Worm (Caenorhabditis elegans) whole organism, L3 larva: ENCODE data around the gene C14A11.6.
A peak's percentile ranks its signal among the peaks of the same experiment; 100 is the strongest.

Experiments used
- R02D3.7 ChIP-seq: fragments of 150-350 bp; optimal IDR thresholded peaks from 2 replicates; lab custom pipeline; 2014; ENCODE audit warnings: missing biosample characterization, missing genetic modification characterization
- ZK546.5 ChIP-seq: sonication (generic microtip); optimal IDR thresholded peaks from 2 replicates; lab custom pipeline; 2017; ENCODE audit warnings: missing biosample characterization, missing genetic modification characterization
- aly-2 ChIP-seq: fragments of 150-350 bp; optimal IDR thresholded peaks from 2 replicates; lab custom pipeline; 2014; ENCODE audit warnings: missing biosample characterization, missing genetic modification characterization
- ama-1 ChIP-seq: fragments of 150-350 bp; optimal IDR thresholded peaks from 2 replicates; lab custom pipeline; 2018
- ceh-16 ChIP-seq: sonication (generic microtip); optimal IDR thresholded peaks from 2 replicates; lab custom pipeline; 2017; ENCODE audit warnings: missing biosample characterization, missing genetic modification characterization
- ceh-28 ChIP-seq: fragments of 150-350 bp; optimal IDR thresholded peaks from 2 replicates; lab custom pipeline; 2014; ENCODE audit warnings: missing biosample characterization, missing genetic modification reagents, missing genetic modification characterization
- ceh-82 ChIP-seq: fragments of 150-350 bp; optimal IDR thresholded peaks from 2 replicates; lab custom pipeline; 2014; ENCODE audit warnings: missing biosample characterization, missing genetic modification characterization
- ceh-9 ChIP-seq: sonication (generic microtip); optimal IDR thresholded peaks from 2 replicates; lab custom pipeline; 2018; ENCODE audit warnings: missing biosample characterization, missing genetic modification characterization
- daf-12 ChIP-seq: fragments of 150-350 bp; optimal IDR thresholded peaks from 2 replicates; lab custom pipeline; 2014; ENCODE audit warnings: missing biosample characterization, missing genetic modification reagents, missing genetic modification characterization
- egl-27 ChIP-seq: sonication (generic microtip); optimal IDR thresholded peaks from 4 replicates; lab custom pipeline; 2017; ENCODE audit warnings: missing biosample characterization, missing genetic modification reagents, missing genetic modification characterization
- egl-5 ChIP-seq: fragments of 150-350 bp; optimal IDR thresholded peaks from 2 replicates; lab custom pipeline; 2017; ENCODE audit warnings: missing biosample characterization, missing genetic modification reagents, missing genetic modification characterization, inconsistent platforms
- elt-1 ChIP-seq: fragments of 150-350 bp; optimal IDR thresholded peaks from 2 replicates; lab custom pipeline; 2014; ENCODE audit warnings: missing biosample characterization, missing genetic modification characterization
- elt-2 ChIP-seq: sonication (generic microtip); optimal IDR thresholded peaks from 2 replicates; lab custom pipeline; 2016; ENCODE audit warnings: missing genetic modification reagents, mild to moderate bottlenecking, missing genetic modification characterization, missing compliant biosample characterization
- elt-3 ChIP-seq, 3 experiments: fragments of 150-350 bp in 1 of 3; sonication (generic microtip) in 2 of 3; optimal IDR thresholded peaks; 2 replicates in 2 of 3; 4 replicates in 1 of 3; lab custom pipeline; 2014 to 2017; ENCODE audit warnings: missing biosample characterization in 3 of 3, missing genetic modification characterization in 3 of 3
- eor-1 ChIP-seq, 2 experiments: fragments of 150-350 bp; optimal IDR thresholded peaks; 2 replicates each; lab custom pipeline; 2014 to 2018; ENCODE audit warnings: missing biosample characterization in 2 of 2, missing genetic modification characterization in 2 of 2
- fkh-10 ChIP-seq: sonication (generic microtip); optimal IDR thresholded peaks from 2 replicates; lab custom pipeline; 2017; ENCODE audit warnings: missing biosample characterization, missing genetic modification reagents, missing genetic modification characterization
- fkh-2 ChIP-seq: fragments of 150-350 bp; optimal IDR thresholded peaks from 2 replicates; lab custom pipeline; 2014; ENCODE audit warnings: missing biosample characterization, missing genetic modification reagents, missing genetic modification characterization
- fos-1 ChIP-seq: fragments of 150-350 bp; optimal IDR thresholded peaks from 2 replicates; lab custom pipeline; 2014; ENCODE audit warnings: missing biosample characterization, missing genetic modification characterization
- hmg-11 ChIP-seq: sonication (generic microtip); optimal IDR thresholded peaks from 2 replicates; lab custom pipeline; 2016; ENCODE audit warnings: missing genetic modification characterization, missing compliant biosample characterization
- jun-1 ChIP-seq: fragments of 150-350 bp; optimal IDR thresholded peaks from 2 replicates; lab custom pipeline; 2014; ENCODE audit warnings: missing biosample characterization, missing genetic modification reagents, missing genetic modification characterization
- lin-15B ChIP-seq: fragments of 150-350 bp; optimal IDR thresholded peaks from 2 replicates; lab custom pipeline; 2014; ENCODE audit warnings: missing biosample characterization, missing genetic modification characterization
- lin-39 ChIP-seq: fragments of 150-350 bp; optimal IDR thresholded peaks from 2 replicates; lab custom pipeline; 2018; ENCODE audit warnings: missing biosample characterization, missing genetic modification reagents, missing genetic modification characterization
- lsy-12 ChIP-seq: sonication (generic microtip); optimal IDR thresholded peaks from 2 replicates; lab custom pipeline; 2016; ENCODE audit warnings: mild to moderate bottlenecking, missing genetic modification characterization, missing compliant biosample characterization
- mdl-1 ChIP-seq: fragments of 150-350 bp; optimal IDR thresholded peaks from 2 replicates; lab custom pipeline; 2014; ENCODE audit warnings: missing biosample characterization, missing genetic modification characterization
- mml-1 ChIP-seq: fragments of 150-350 bp; sonication (generic microtip); optimal IDR thresholded peaks from 3 replicates; lab custom pipeline; 2014; ENCODE audit warnings: missing biosample characterization, missing genetic modification characterization
- nfya-1 ChIP-seq: sonication (generic microtip); optimal IDR thresholded peaks from 2 replicates; lab custom pipeline; 2017; ENCODE audit warnings: missing genetic modification characterization, mild to moderate bottlenecking, missing compliant biosample characterization, antibody characterized with exemption, moderate library complexity; ENCODE audit not compliant: insufficient read depth
- nhr-11 ChIP-seq: fragments of 150-350 bp; optimal IDR thresholded peaks from 2 replicates; lab custom pipeline; 2014; ENCODE audit warnings: missing biosample characterization, missing genetic modification characterization
- nhr-12 ChIP-seq: fragments of 150-350 bp; optimal IDR thresholded peaks from 2 replicates; lab custom pipeline; 2014; ENCODE audit warnings: missing biosample characterization, missing genetic modification characterization
- nhr-23 ChIP-seq: fragments of 150-350 bp; optimal IDR thresholded peaks from 2 replicates; lab custom pipeline; 2014; ENCODE audit warnings: missing biosample characterization, missing genetic modification reagents, missing genetic modification characterization
- nhr-237 ChIP-seq: fragments of 150-350 bp; optimal IDR thresholded peaks from 2 replicates; lab custom pipeline; 2014; ENCODE audit warnings: missing biosample characterization, missing genetic modification characterization
- nhr-25 ChIP-seq: sonication (generic microtip); optimal IDR thresholded peaks from 2 replicates; lab custom pipeline; 2017; ENCODE audit warnings: missing biosample characterization, missing genetic modification characterization
- nhr-28 ChIP-seq: fragments of 150-350 bp; optimal IDR thresholded peaks from 2 replicates; lab custom pipeline; 2014; ENCODE audit warnings: missing biosample characterization, missing genetic modification characterization
- nhr-43 ChIP-seq: sonication (generic microtip); optimal IDR thresholded peaks from 2 replicates; lab custom pipeline; 2016; ENCODE audit warnings: mild to moderate bottlenecking, missing genetic modification characterization, missing compliant biosample characterization; ENCODE audit not compliant: poor library complexity, severe bottlenecking
- nhr-67 ChIP-seq: fragments of 150-350 bp; optimal IDR thresholded peaks from 2 replicates; lab custom pipeline; 2014; ENCODE audit warnings: missing biosample characterization, missing genetic modification characterization
- nhr-76 ChIP-seq: fragments of 150-350 bp; sonication (generic microtip); optimal IDR thresholded peaks from 5 replicates; lab custom pipeline; 2014; ENCODE audit warnings: missing biosample characterization, missing genetic modification characterization
- nhr-77 ChIP-seq: fragments of 150-350 bp; optimal IDR thresholded peaks from 2 replicates; lab custom pipeline; 2014; ENCODE audit warnings: missing biosample characterization, missing genetic modification characterization
- pha-4 ChIP-seq: fragments of 150-350 bp; optimal IDR thresholded peaks from 2 replicates; lab custom pipeline; 2014; ENCODE audit warnings: missing biosample characterization, missing genetic modification reagents, missing genetic modification characterization
- pqm-1 ChIP-seq: fragments of 150-350 bp; optimal IDR thresholded peaks from 2 replicates; lab custom pipeline; 2017; ENCODE audit warnings: missing biosample characterization, missing genetic modification characterization, inconsistent platforms
- sea-2 ChIP-seq: fragments of 150-350 bp; sonication (generic microtip); optimal IDR thresholded peaks from 4 replicates; lab custom pipeline; 2014; ENCODE audit warnings: missing biosample characterization, missing genetic modification reagents, missing genetic modification characterization
- skn-1 ChIP-seq: fragments of 150-350 bp; optimal IDR thresholded peaks from 2 replicates; lab custom pipeline; 2014; ENCODE audit warnings: missing biosample characterization, missing genetic modification characterization
- snpc-4 ChIP-seq: fragments of 150-350 bp; optimal IDR thresholded peaks from 2 replicates; lab custom pipeline; 2014; ENCODE audit warnings: missing biosample characterization, missing genetic modification characterization
- tbx-2 ChIP-seq: sonication (generic microtip); optimal IDR thresholded peaks from 2 replicates; lab custom pipeline; 2016; ENCODE audit warnings: mild to moderate bottlenecking, missing genetic modification characterization, missing compliant biosample characterization
- unc-39 ChIP-seq: sonication (generic microtip); optimal IDR thresholded peaks from 4 replicates; lab custom pipeline; 2017; ENCODE audit warnings: missing biosample characterization, missing genetic modification characterization
- unc-62 ChIP-seq: fragments of 150-350 bp; sonication (generic microtip); optimal IDR thresholded peaks from 4 replicates; lab custom pipeline; 2014; ENCODE audit warnings: missing biosample characterization, missing genetic modification reagents, missing genetic modification characterization
- zag-1 ChIP-seq: fragments of 150-350 bp; optimal IDR thresholded peaks from 2 replicates; lab custom pipeline; 2014; ENCODE audit warnings: missing biosample characterization, missing genetic modification characterization
- ztf-11 ChIP-seq: fragments of 150-350 bp; optimal IDR thresholded peaks from 2 replicates; lab custom pipeline; 2014; ENCODE audit warnings: missing biosample characterization, missing genetic modification characterization
- ztf-4 ChIP-seq: fragments of 150-350 bp; optimal IDR thresholded peaks from 2 replicates; lab custom pipeline; 2014; ENCODE audit warnings: missing biosample characterization, missing genetic modification characterization

C14A11.6 gene

ce11 chrX:2819747-2820146, 5.8 kb upstream of the C14A11.6 start:
- no peak for TF ChIP-seq hmg-11 (tag; lab: Kevin White, UChicago)
- TF ChIP-seq elt-3 (tag; optimal IDR thresholded peaks at IDR 0.05; lab: Kevin White, UChicago), result no peak
- TF ChIP-seq nhr-67 (tag; lab: Kevin White, UChicago), result no peak
- no peak for TF ChIP-seq fos-1 (tag; lab: Kevin White, UChicago)
- no peak for TF ChIP-seq ceh-16 (tag; lab: Kevin White, UChicago)
- no peak for TF ChIP-seq pqm-1 (tag; lab: Kevin White, UChicago)
- no peak for TF ChIP-seq R02D3.7 (tag; lab: Kevin White, UChicago)
- no peak for TF ChIP-seq ceh-9
- no peak for TF ChIP-seq sea-2 (GFP tag; lab: Kevin White, UChicago)
- no peak for TF ChIP-seq ztf-4 (tag; lab: Kevin White, UChicago)
- TF ChIP-seq egl-27, result no peak
- TF ChIP-seq zag-1 (tag; lab: Kevin White, UChicago), result no peak
- no peak for TF ChIP-seq jun-1
- TF ChIP-seq fkh-2 (tag; lab: Kevin White, UChicago), result no peak
- TF ChIP-seq, all 47 proteins: peak for 0

- TF ChIP-seq egl-27 (no peak), jun-1 (no peak), eor-1 (tag; optimal IDR thresholded peaks at IDR 0.05; lab: Kevin White, UChicago) (no peak), ceh-16 (tag; lab: Kevin White, UChicago) (no peak), R02D3.7 (tag; lab: Kevin White, UChicago) (no peak)
These were observed 5.0 kb upstream of the C14A11.6 start for ce11 chrX:2818899-2819298.

- peak; percentile 78 for TF ChIP-seq snpc-4 (tag; lab: Kevin White, UChicago)
- peak; percentile 90 for TF ChIP-seq nfya-1 (tag; lab: Kevin White, UChicago)
- no peak for TF ChIP-seq ceh-16 (tag; lab: Kevin White, UChicago)
- TF ChIP-seq ama-1 (lab: Kevin White, UChicago), result no peak
- no peak for TF ChIP-seq mdl-1 (tag; lab: Kevin White, UChicago)
- TF ChIP-seq ceh-9, result no peak
- peak; percentile 95 for TF ChIP-seq lin-39 (tag; lab: Kevin White, UChicago)
- TF ChIP-seq sea-2 (GFP tag; lab: Kevin White, UChicago), result no peak
- TF ChIP-seq nhr-25, result peak; percentile 59
- no peak for TF ChIP-seq nhr-28 (tag; lab: Kevin White, UChicago)
- peak; percentile 58 for TF ChIP-seq pqm-1 (tag; lab: Kevin White, UChicago)
- peak; percentile 91 for TF ChIP-seq jun-1
- TF ChIP-seq nhr-237 (tag; lab: Kevin White, UChicago), result no peak
- no peak for TF ChIP-seq unc-39
- TF ChIP-seq egl-5 (tag; lab: Kevin White, UChicago), result peak; percentile 81
- TF ChIP-seq fos-1 (tag; lab: Kevin White, UChicago), result no peak
- peak; percentile 78 for TF ChIP-seq ceh-82
- TF ChIP-seq lsy-12 (tag; lab: Kevin White, UChicago), result peak; percentile 85
- peak; percentile 94 for TF ChIP-seq fkh-10 (GFP tag; lab: Kevin White, UChicago)
- TF ChIP-seq ceh-28 (tag; lab: Kevin White, UChicago), result peak; percentile 82
- TF ChIP-seq elt-3 (tag; optimal IDR thresholded peaks at IDR 0.05; lab: Kevin White, UChicago), result no peak
- peak; percentile 27 for TF ChIP-seq nhr-77 (tag; lab: Kevin White, UChicago)
- no peak for TF ChIP-seq aly-2
- TF ChIP-seq elt-2 (tag; lab: Kevin White, UChicago), result peak; percentile 76
- TF ChIP-seq nhr-11, result peak; percentile 57
- peak; percentile 82 for TF ChIP-seq pha-4 (tag; lab: Kevin White, UChicago)
- peak; percentile 61 for TF ChIP-seq zag-1 (tag; lab: Kevin White, UChicago)
- no peak for TF ChIP-seq eor-1 (tag; optimal IDR thresholded peaks at IDR 0.05; lab: Kevin White, UChicago)
- TF ChIP-seq nhr-12 (tag; lab: Kevin White, UChicago), result no peak
- peak; percentile 57 for TF ChIP-seq R02D3.7 (tag; lab: Kevin White, UChicago)
- TF ChIP-seq nhr-43 (tag; lab: Kevin White, UChicago), result peak; percentile 92
- peak; percentile 89 for TF ChIP-seq nhr-23
- no peak for TF ChIP-seq nhr-76 (tag; lab: Kevin White, UChicago)
- TF ChIP-seq mml-1 (tag; lab: Kevin White, UChicago), result no peak
- peak; percentile 16 for TF ChIP-seq elt-1 (tag; lab: Kevin White, UChicago)
- no peak for TF ChIP-seq nhr-67 (tag; lab: Kevin White, UChicago)
- TF ChIP-seq skn-1, result peak; percentile 90
- no peak for TF ChIP-seq unc-62 (GFP tag; lab: Kevin White, UChicago)
- peak; percentile 45 for TF ChIP-seq egl-27
- no peak for TF ChIP-seq ztf-4 (tag; lab: Kevin White, UChicago)
- TF ChIP-seq daf-12, result no peak
- no peak for TF ChIP-seq fkh-2 (tag; lab: Kevin White, UChicago)
- TF ChIP-seq ztf-11 (tag; lab: Kevin White, UChicago), result no peak
- TF ChIP-seq ZK546.5 (tag; lab: Kevin White, UChicago), result peak; percentile 6
- peak; percentile 98 for TF ChIP-seq hmg-11 (tag; lab: Kevin White, UChicago)
- peak; percentile 92 for TF ChIP-seq tbx-2 (tag; lab: Kevin White, UChicago)
- peak; percentile 78 for TF ChIP-seq lin-15B
These were observed 4.3 kb downstream of the C14A11.6 start, which contains the start of gene C14A11.9 for ce11 chrX:2809611-2810010. Gene C14A11.9, minus strand, starts transcription at chrX:2809637.
